Fruit fly (Drosophila melanogaster) whole organism, embryonic: Measurements from ENCODE around the gene CG14442.

Experiments
- CG10274 ChIP-seq: fragments of 200-800 bp; sonication (Bioruptor generic); optimal IDR thresholded peaks from 3 replicates; lab custom pipeline; 2017; ENCODE audit warnings: missing biosample characterization, mild to moderate bottlenecking, missing genetic modification characterization
- CG10366 ChIP-seq: fragments of 200-800 bp; sonication (Bioruptor generic); IDR thresholded peaks from 2 replicates; pipeline ENCODE4 v1.3.6; 2022; ENCODE audit warnings: missing biosample characterization, missing genetic modification characterization
- CG11093 ChIP-seq: fragments of 200-800 bp; sonication (Bioruptor generic); IDR thresholded peaks from 3 replicates; pipeline ENCODE4 v1.3.6; 2022; ENCODE audit warnings: missing biosample characterization, missing genetic modification characterization
- CG12744 ChIP-seq: fragments of 200-800 bp; sonication (Bioruptor generic); optimal IDR thresholded peaks from 2 replicates; lab custom pipeline; 2016; ENCODE audit warnings: missing biosample characterization, missing genetic modification characterization
- CG13894 ChIP-seq: fragments of 200-800 bp; sonication (Bioruptor generic); optimal IDR thresholded peaks from 3 replicates; lab custom pipeline; 2018; ENCODE audit warnings: missing biosample characterization, mild to moderate bottlenecking, missing genetic modification characterization, moderate library complexity
- CG1603 ChIP-seq: fragments of 200-800 bp; sonication (Bioruptor generic); optimal IDR thresholded peaks from 2 replicates; lab custom pipeline; 2019; ENCODE audit warnings: missing biosample characterization, mild to moderate bottlenecking, missing genetic modification characterization, moderate library complexity
- CG16813 ChIP-seq: fragments of 200-800 bp; sonication (Bioruptor generic); IDR thresholded peaks from 3 replicates; pipeline ENCODE4 v1.3.6; 2022; ENCODE audit warnings: missing biosample characterization, missing genetic modification characterization; ENCODE audit not compliant: partially characterized antibody
- CG17802 ChIP-seq: fragments of 200-800 bp; sonication (Bioruptor generic); optimal IDR thresholded peaks from 2 replicates; lab custom pipeline; 2018; ENCODE audit warnings: missing biosample characterization, mild to moderate bottlenecking, missing genetic modification characterization, moderate library complexity
- CG1832 ChIP-seq: fragments of 200-800 bp; sonication (Bioruptor generic); optimal IDR thresholded peaks from 2 replicates; lab custom pipeline; 2017; ENCODE audit warnings: missing biosample characterization, mild to moderate bottlenecking, missing genetic modification characterization, inconsistent platforms
- CG32532 ChIP-seq: fragments of 200-800 bp; sonication (Bioruptor generic); IDR thresholded peaks from 2 replicates; pipeline ENCODE4 v1.3.6; 2022; ENCODE audit warnings: missing biosample characterization, missing genetic modification characterization
- CG34422 ChIP-seq: fragments of 200-800 bp; sonication (Bioruptor generic); IDR thresholded peaks from 3 replicates; pipeline ENCODE4 v1.3.6; 2022; ENCODE audit warnings: missing biosample characterization, missing genetic modification characterization
- CG4282 ChIP-seq: fragments of 200-800 bp; sonication (Bioruptor generic); optimal IDR thresholded peaks from 2 replicates; lab custom pipeline; 2016; ENCODE audit warnings: missing biosample characterization, missing genetic modification characterization
- CG6272 ChIP-seq: fragments of 200-800 bp; sonication (Bioruptor generic); IDR thresholded peaks from 2 replicates; pipeline ENCODE4 v1.3.6; 2022; ENCODE audit warnings: missing biosample characterization, missing genetic modification characterization
- CG6689 ChIP-seq: fragments of 200-800 bp; sonication (Bioruptor generic); IDR thresholded peaks from 2 replicates; pipeline ENCODE4 v1.3.6; 2022; ENCODE audit warnings: missing biosample characterization, missing genetic modification characterization
- CG6765 ChIP-seq: fragments of 200-800 bp; sonication (Bioruptor generic); optimal IDR thresholded peaks from 3 replicates; lab custom pipeline; 2017; ENCODE audit warnings: missing biosample characterization, mild to moderate bottlenecking, missing genetic modification characterization
- CG8388 ChIP-seq: fragments of 200-800 bp; sonication (Bioruptor generic); optimal IDR thresholded peaks from 2 replicates; lab custom pipeline; 2019; ENCODE audit warnings: missing biosample characterization, mild to moderate bottlenecking, missing genetic modification characterization, moderate library complexity
- CG9215 ChIP-seq: fragments of 200-800 bp; sonication (Bioruptor generic); IDR thresholded peaks from 2 replicates; pipeline ENCODE4 v1.3.6; 2022; ENCODE audit warnings: missing biosample characterization, missing genetic modification characterization
- CrebB ChIP-seq: fragments of 200-800 bp; sonication (Bioruptor generic); optimal IDR thresholded peaks from 3 replicates; lab custom pipeline; 2018; ENCODE audit warnings: missing biosample characterization, mild to moderate bottlenecking, missing genetic modification characterization
- Dfd ChIP-seq, 2 experiments: fragments of >200 bp; optimal IDR thresholded peaks; 2 replicates each; lab custom pipeline; 2017; ENCODE audit warnings: missing biosample characterization in 2 of 2, missing genetic modification characterization in 2 of 2
- HLHmδ ChIP-seq: fragments of 200-800 bp; sonication (Bioruptor generic); optimal IDR thresholded peaks from 2 replicates; lab custom pipeline; 2018; ENCODE audit warnings: missing biosample characterization, mild to moderate bottlenecking, missing genetic modification characterization, moderate library complexity
- Hr51 ChIP-seq, 2 experiments: fragments of 200-800 bp; sonication (Bioruptor generic); optimal IDR thresholded peaks; 2 replicates in 1 of 2; 3 replicates in 1 of 2; lab custom pipeline; 2016 to 2018; ENCODE audit warnings: missing biosample characterization in 2 of 2, missing genetic modification characterization in 2 of 2, mild to moderate bottlenecking in 1 of 2, moderate library complexity in 1 of 2
- Hr78 ChIP-seq, 2 experiments: fragments of 200-800 bp in 1 of 2; fragments of >200 bp in 1 of 2; sonication (Bioruptor generic) in 1 of 2; optimal IDR thresholded peaks; 2 replicates each; lab custom pipeline; 2017 to 2019; ENCODE audit warnings: missing biosample characterization in 2 of 2, missing genetic modification characterization in 2 of 2, mild to moderate bottlenecking in 1 of 2, moderate library complexity in 1 of 2
- Jarid2 ChIP-seq: fragments of 200-800 bp; sonication (Bioruptor generic); optimal IDR thresholded peaks from 3 replicates; lab custom pipeline; 2017; ENCODE audit warnings: mild to moderate bottlenecking, missing biosample characterization, missing genetic modification reagents, missing genetic modification characterization
- Max ChIP-seq: fragments of 200-800 bp; sonication (Bioruptor generic); optimal IDR thresholded peaks from 2 replicates; lab custom pipeline; 2016; ENCODE audit warnings: missing biosample characterization, mild to moderate bottlenecking, missing genetic modification characterization
- Sox100B ChIP-seq: fragments of 200-800 bp; sonication (Bioruptor generic); optimal IDR thresholded peaks from 3 replicates; lab custom pipeline; 2018; ENCODE audit warnings: missing biosample characterization, mild to moderate bottlenecking, missing genetic modification characterization
- Spps ChIP-seq: fragments of 200-800 bp; sonication (Bioruptor generic); optimal IDR thresholded peaks from 2 replicates; lab custom pipeline; 2018; ENCODE audit warnings: missing biosample characterization, mild to moderate bottlenecking, missing genetic modification characterization
- Vsx1 ChIP-seq: fragments of 200-800 bp; sonication (Bioruptor generic); optimal IDR thresholded peaks from 2 replicates; lab custom pipeline; 2017; ENCODE audit warnings: missing biosample characterization, mild to moderate bottlenecking, missing genetic modification characterization, missing genetic modification reagents
- Xbp1 ChIP-seq: fragments of 200-800 bp; sonication (Bioruptor generic); optimal IDR thresholded peaks from 3 replicates; lab custom pipeline; 2016; ENCODE audit warnings: missing biosample characterization, mild to moderate bottlenecking, missing genetic modification characterization
- az2 ChIP-seq: fragments of 200-800 bp; sonication (Bioruptor generic); optimal IDR thresholded peaks from 3 replicates; lab custom pipeline; 2016; ENCODE audit warnings: missing biosample characterization, missing genetic modification characterization
- chn ChIP-seq: fragments of 200-800 bp; sonication (Bioruptor generic); optimal IDR thresholded peaks from 2 replicates; lab custom pipeline; 2016; ENCODE audit warnings: missing biosample characterization, missing genetic modification characterization
- crc ChIP-seq: fragments of 200-800 bp; sonication (Bioruptor generic); optimal IDR thresholded peaks from 2 replicates; lab custom pipeline; 2016; ENCODE audit warnings: missing biosample characterization, missing genetic modification characterization
- croc ChIP-seq: fragments of 200-800 bp; sonication (Bioruptor generic); conservative IDR thresholded peaks from 3 replicates; pipeline ENCODE4 v1.3.6; 2022; ENCODE audit warnings: missing biosample characterization, missing genetic modification characterization
- dmrt99B ChIP-seq: fragments of 200-800 bp; sonication (Bioruptor generic); optimal IDR thresholded peaks from 2 replicates; lab custom pipeline; 2018; ENCODE audit warnings: missing biosample characterization, mild to moderate bottlenecking, missing genetic modification characterization, moderate library complexity
- gfzf ChIP-seq: fragments of 200-800 bp; sonication (Bioruptor generic); optimal IDR thresholded peaks from 2 replicates; lab custom pipeline; 2016; ENCODE audit warnings: missing biosample characterization, mild to moderate bottlenecking, missing genetic modification characterization, moderate library complexity
- grn ChIP-seq: fragments of 200-800 bp; sonication (Bioruptor generic); optimal IDR thresholded peaks from 3 replicates; lab custom pipeline; 2017; ENCODE audit warnings: missing biosample characterization, missing genetic modification characterization
- gt ChIP-seq: fragments of 200-800 bp; sonication (Bioruptor generic); IDR thresholded peaks from 2 replicates; pipeline ENCODE4 v1.3.6; 2022; ENCODE audit warnings: missing biosample characterization, missing genetic modification characterization
- ham ChIP-seq: fragments of 200-800 bp; sonication (Bioruptor generic); IDR thresholded peaks from 2 replicates; pipeline ENCODE4 v1.3.6; 2022; ENCODE audit warnings: missing biosample characterization, missing genetic modification characterization
- hth ChIP-seq: fragments of >200 bp; optimal IDR thresholded peaks from 2 replicates; lab custom pipeline; 2017; ENCODE audit warnings: inconsistent platforms
- ind ChIP-seq: fragments of 200-800 bp; sonication (Bioruptor generic); optimal IDR thresholded peaks from 3 replicates; lab custom pipeline; 2016; ENCODE audit warnings: missing biosample characterization, missing genetic modification characterization
- insv ChIP-seq, 2 experiments: fragments of 200-800 bp; sonication (Bioruptor generic); optimal IDR thresholded peaks; 3 replicates each; lab custom pipeline; 2016 to 2018; ENCODE audit warnings: missing biosample characterization in 2 of 2, missing genetic modification characterization in 2 of 2
- lmd ChIP-seq: fragments of 200-800 bp; sonication (Bioruptor generic); IDR thresholded peaks from 2 replicates; pipeline ENCODE4 v1.3.6; 2022; ENCODE audit warnings: missing biosample characterization, missing genetic modification characterization
- nerfin-2 ChIP-seq: fragments of 200-800 bp; sonication (Bioruptor generic); IDR thresholded peaks from 2 replicates; pipeline ENCODE4 v1.3.6; 2022; ENCODE audit warnings: missing biosample characterization, missing genetic modification characterization; ENCODE audit not compliant: partially characterized antibody
- p53 ChIP-seq: fragments of 200-800 bp; sonication (Bioruptor generic); optimal IDR thresholded peaks from 2 replicates; lab custom pipeline; 2016; ENCODE audit warnings: missing biosample characterization, missing genetic modification characterization
- pros ChIP-seq: fragments of 200-800 bp; sonication (Bioruptor generic); optimal IDR thresholded peaks from 3 replicates; lab custom pipeline; 2019; ENCODE audit warnings: missing biosample characterization, mild to moderate bottlenecking, missing genetic modification characterization, moderate library complexity
- pzg ChIP-seq: fragments of 200-800 bp; sonication (Bioruptor generic); optimal IDR thresholded peaks from 3 replicates; lab custom pipeline; 2018; ENCODE audit warnings: missing biosample characterization, mild to moderate bottlenecking, missing genetic modification characterization, moderate library complexity
- ssp ChIP-seq: fragments of 200-800 bp; sonication (Bioruptor generic); IDR thresholded peaks from 2 replicates; pipeline ENCODE4 v1.3.6; 2022; ENCODE audit warnings: missing biosample characterization, missing genetic modification characterization
- stwl ChIP-seq: fragments of 200-800 bp; sonication (Bioruptor generic); optimal IDR thresholded peaks from 3 replicates; lab custom pipeline; 2018; ENCODE audit warnings: missing biosample characterization, mild to moderate bottlenecking, missing genetic modification characterization, moderate library complexity
- tgo ChIP-seq: fragments of 200-800 bp; sonication (Bioruptor generic); IDR thresholded peaks from 3 replicates; pipeline ENCODE4 v1.3.6; 2022; ENCODE audit warnings: missing biosample characterization, missing genetic modification characterization
- tna ChIP-seq: fragments of 200-800 bp; sonication (Bioruptor generic); IDR thresholded peaks from 2 replicates; pipeline ENCODE4 v1.3.6; 2022; ENCODE audit warnings: missing biosample characterization, missing genetic modification characterization; ENCODE audit not compliant: partially characterized antibody
- tx ChIP-seq: fragments of 200-800 bp; sonication (Bioruptor generic); optimal IDR thresholded peaks from 2 replicates; lab custom pipeline; 2016; ENCODE audit warnings: missing biosample characterization, missing genetic modification characterization

Gene CG14442

DNA sequence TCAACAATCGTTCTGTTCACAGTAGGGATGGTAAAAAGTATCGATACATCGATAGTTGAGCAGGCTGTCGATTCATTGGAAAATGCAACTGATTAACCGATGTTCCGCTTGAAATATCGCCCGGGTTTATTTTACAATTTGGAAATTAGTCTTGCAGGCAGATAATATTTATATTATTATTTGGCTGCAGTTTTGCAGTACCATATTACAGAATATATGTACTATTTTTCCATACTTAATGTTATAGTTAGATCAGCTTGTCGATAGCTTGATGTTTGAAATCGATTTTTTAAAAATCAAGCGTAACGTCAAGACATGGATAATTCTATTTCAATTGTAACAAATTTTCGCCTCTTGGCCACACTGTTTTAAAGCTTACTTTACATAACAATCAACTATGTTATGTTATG, at the start of gene CG14442 (continued):
- TF ChIP-seq CG11093 (GFP tag; lab: Robert Waterston, UW) (no peak), p53 (no peak), CG12744 (GFP tag; lab: Kevin White, UChicago) (peak; percentile 17), CG34422 (GFP tag; lab: Robert Waterston, UW) (no peak), ssp (GFP tag; lab: Robert Waterston, UW) (peak; percentile 28; the same call in 1 of the 2 replicates), ind (GFP tag; lab: Kevin White, UChicago) (peak; percentile 21), lmd (no peak), Dfd (GFP tag; optimal IDR thresholded peaks at IDR 0.05; lab: Kevin White, UChicago) (no peak), tna (GFP tag; lab: Robert Waterston, UW) (peak; percentile 84), insv (GFP tag; optimal IDR thresholded peaks at IDR 0.05; lab: Kevin White, UChicago) (no peak), pros (no peak), CG10274 (GFP tag; lab: Kevin White, UChicago) (no peak), CG1603 (tag; lab: Kevin White, UChicago) (peak; percentile 66), CG9215 (GFP tag; lab: Robert Waterston, UW) (no peak), CG6765 (GFP tag; lab: Kevin White, UChicago) (no peak), Hr51 (GFP tag; optimal IDR thresholded peaks at IDR 0.05; lab: Kevin White, UChicago) (peak; percentile 21 to 29), CG4282 (GFP tag; lab: Kevin White, UChicago) (no peak), ham (GFP tag; lab: Robert Waterston, UW) (no peak)

DNA sequence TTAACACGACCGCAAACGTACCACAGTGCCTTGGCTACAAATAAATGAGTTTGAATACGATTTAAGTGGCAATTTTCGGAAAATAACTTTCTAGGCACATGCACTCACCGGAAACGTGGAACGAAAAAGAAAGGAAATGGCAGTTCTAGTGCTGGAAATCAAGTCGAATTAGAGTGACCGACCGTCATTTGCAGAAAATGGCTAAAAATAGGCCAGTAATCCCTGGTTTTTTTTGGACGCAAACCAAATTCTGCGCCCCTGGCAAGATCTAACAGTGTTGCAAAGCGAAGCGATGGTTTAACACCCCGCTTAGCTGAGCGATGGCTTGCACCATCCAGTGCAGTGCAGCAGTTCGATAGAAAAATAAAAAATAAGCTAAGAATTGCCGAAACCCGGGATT, 49.3 kb upstream of the CG14442 start, which contains the start of gene RpL17:
Gene RpL17 (minus strand): TSS at position 151 of the 400 bp plus-strand sequence.
- TF ChIP-seq gfzf (GFP tag; lab: Kevin White, UChicago) = peak; percentile 92
- peak; percentile 63 for TF ChIP-seq az2 (GFP tag; lab: Kevin White, UChicago)
- TF ChIP-seq CG1832 (GFP tag; lab: Kevin White, UChicago) = no peak
- peak; percentile 42; the same call in 1 of the 2 replicates for TF ChIP-seq gt (GFP tag; lab: Robert Waterston, UW)
- peak; percentile 68 for TF ChIP-seq grn
- peak; percentile 66 for TF ChIP-seq croc (GFP tag; lab: Robert Waterston, UW)
- peak; percentile 91 for TF ChIP-seq CrebB
- peak; percentile 54 for TF ChIP-seq tx (GFP tag; lab: Kevin White, UChicago)
- no peak for TF ChIP-seq hth (lab: Kevin White, UChicago)
- TF ChIP-seq CG32532 (GFP tag; lab: Robert Waterston, UW) = peak; percentile 88
- TF ChIP-seq Max (GFP tag; lab: Kevin White, UChicago) = peak; percentile 57
- TF ChIP-seq Xbp1 (GFP tag; lab: Kevin White, UChicago) = peak; percentile 81
- TF ChIP-seq Vsx1 (GFP tag; lab: Kevin White, UChicago) = peak; percentile 84
- peak; percentile 68 for TF ChIP-seq CG10366 (GFP tag; lab: Robert Waterston, UW)
- TF ChIP-seq nerfin-2 (GFP tag; lab: Robert Waterston, UW) = no peak
- TF ChIP-seq HLHmδ (GFP tag; lab: Kevin White, UChicago) = peak; percentile 26
- TF ChIP-seq CG8388 (GFP tag; lab: Kevin White, UChicago) = peak; percentile 70
- peak; percentile 47; the same call in 1 of the 3 replicates for TF ChIP-seq CG16813 (GFP tag; lab: Robert Waterston, UW)
- peak; percentile 76 for TF ChIP-seq crc
- peak; percentile 75 for TF ChIP-seq chn (GFP tag; lab: Kevin White, UChicago)
- peak; percentile 63 for TF ChIP-seq dmrt99B
- peak; percentile 91 for TF ChIP-seq pzg (GFP tag; lab: Kevin White, UChicago)
- TF ChIP-seq CG17802 (tag; lab: Kevin White, UChicago) = peak; percentile 53
- TF ChIP-seq Jarid2 (GFP tag; lab: Kevin White, UChicago) = peak; percentile 58
- peak in 1 of 2 experiments; percentile 45 for TF ChIP-seq Hr78 (GFP tag; optimal IDR thresholded peaks at IDR 0.05; lab: Kevin White, UChicago)
- peak; percentile 71; the same call in 1 of the 2 replicates for TF ChIP-seq CG6272 (GFP tag; lab: Robert Waterston, UW)
- TF ChIP-seq CG6689 (GFP tag; lab: Robert Waterston, UW) = peak; percentile 66
- peak; percentile 46 for TF ChIP-seq Spps (tag; lab: Kevin White, UChicago)
- TF ChIP-seq CG13894 (tag; lab: Kevin White, UChicago) = peak; percentile 69
- peak; percentile 28 for TF ChIP-seq stwl
- peak; percentile 78 for TF ChIP-seq tgo (GFP tag; lab: Robert Waterston, UW)
- peak; percentile 63 for TF ChIP-seq Sox100B
